Fruit fly (Drosophila melanogaster) whole organism, embryonic: ENCODE data around the gene cwo.

Experiments used
- Dll ChIP-seq: fragments of 200-800 bp; sonication (Bioruptor generic); IDR thresholded peaks from 4 replicates; pipeline ENCODE4 v1.3.6; 2022; ENCODE audit warnings: missing biosample characterization, missing genetic modification characterization; ENCODE audit not compliant: partially characterized antibody
- Gsc ChIP-seq: fragments of 200-800 bp; sonication (Bioruptor generic); IDR thresholded peaks from 2 replicates; pipeline ENCODE4 v1.3.6; 2022; ENCODE audit warnings: missing biosample characterization, missing genetic modification characterization
- bcd ChIP-seq: fragments of 200-800 bp; sonication (Bioruptor generic); optimal IDR thresholded peaks from 2 replicates; lab custom pipeline; 2017; ENCODE audit warnings: missing biosample characterization, mild to moderate bottlenecking, missing genetic modification characterization
- ems ChIP-seq: fragments of 200-800 bp; sonication (Bioruptor generic); optimal IDR thresholded peaks from 3 replicates; lab custom pipeline; 2016; ENCODE audit warnings: missing biosample characterization, missing genetic modification characterization
- inv ChIP-seq: fragments of 200-800 bp; sonication (Bioruptor generic); IDR thresholded peaks from 2 replicates; pipeline ENCODE4 v1.3.6; 2022; ENCODE audit warnings: missing biosample characterization, missing genetic modification characterization; ENCODE audit not compliant: partially characterized antibody

DNA sequence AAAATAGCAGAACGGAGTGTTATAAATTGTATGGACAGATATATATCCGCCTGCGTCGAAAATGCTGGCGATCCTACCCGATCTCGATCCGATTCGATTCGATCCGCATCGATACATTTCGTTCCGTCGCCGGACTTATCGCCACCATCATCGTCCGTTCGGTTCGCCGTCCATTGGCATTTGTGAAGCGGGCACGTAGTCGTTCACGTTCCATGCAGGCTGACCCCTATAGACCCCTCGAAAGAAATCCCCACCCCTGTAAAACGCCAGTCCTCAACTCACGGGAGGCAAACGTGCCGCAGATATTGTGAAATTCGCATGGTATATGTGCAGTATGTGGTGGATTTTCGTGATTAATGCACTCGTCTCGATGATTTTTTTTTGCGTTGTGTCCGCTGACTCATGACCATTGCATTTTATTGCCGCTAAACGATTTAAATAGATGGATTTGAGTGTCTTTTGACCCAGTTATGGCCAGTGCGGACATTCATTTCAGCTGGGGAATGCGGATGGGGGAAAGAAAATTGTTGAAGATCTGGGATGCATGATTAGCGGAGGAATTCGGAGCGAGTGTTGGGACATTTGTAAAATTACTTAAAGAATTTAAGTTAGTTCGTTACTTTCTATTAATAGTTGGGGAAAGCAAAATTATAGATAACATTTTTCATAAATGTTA, 3.9 kb downstream of the cwo start:
- TF ChIP-seq inv (no peak), Gsc (no peak), bcd (GFP tag; lab: Kevin White, UChicago) (no peak), Dll (GFP tag; lab: Robert Waterston, UW) (no peak), ems (GFP tag; lab: Kevin White, UChicago) (no peak)
